Worm (Caenorhabditis elegans): Measurements from ENCODE around the gene srw-97.

srw-97 gene

ce11 chrII:1706385-1706784 is 37.6 kb upstream of the srw-97 start, which contains the start of gene sdz-18:
Gene sdz-18 (minus strand): TSS chrII:1706485.
- TF ChIP-seq madf-2 (tag; optimal IDR thresholded peaks at IDR 0.05) = no peak
- no peak for TF ChIP-seq ceh-19 (GFP tag; optimal IDR thresholded peaks at IDR 0.05)
- TF ChIP-seq odd-2 (tag; optimal IDR thresholded peaks at IDR 0.05) = no peak
- TF ChIP-seq sox-2 (GFP tag; IDR thresholded peaks at IDR 0.05) = no peak
- TF ChIP-seq fkh-10 (GFP tag; optimal IDR thresholded peaks at IDR 0.05) = no peak
- TF ChIP-seq fkh-6 (tag; optimal IDR thresholded peaks at IDR 0.05) = no peak
- TF ChIP-seq elt-4 (tag; optimal IDR thresholded peaks at IDR 0.05) = no peak
- TF ChIP-seq F13H6.1 (tag; optimal IDR thresholded peaks at IDR 0.05) = no peak
- no peak for TF ChIP-seq unc-55 (GFP tag; optimal IDR thresholded peaks at IDR 0.05)
- no peak for TF ChIP-seq ceh-30 (tag; optimal IDR thresholded peaks at IDR 0.05)
- TF ChIP-seq fax-1 (tag; optimal IDR thresholded peaks at IDR 0.05) = no peak
- no peak for TF ChIP-seq gmeb-2 (tag; optimal IDR thresholded peaks at IDR 0.05)

DNA sequence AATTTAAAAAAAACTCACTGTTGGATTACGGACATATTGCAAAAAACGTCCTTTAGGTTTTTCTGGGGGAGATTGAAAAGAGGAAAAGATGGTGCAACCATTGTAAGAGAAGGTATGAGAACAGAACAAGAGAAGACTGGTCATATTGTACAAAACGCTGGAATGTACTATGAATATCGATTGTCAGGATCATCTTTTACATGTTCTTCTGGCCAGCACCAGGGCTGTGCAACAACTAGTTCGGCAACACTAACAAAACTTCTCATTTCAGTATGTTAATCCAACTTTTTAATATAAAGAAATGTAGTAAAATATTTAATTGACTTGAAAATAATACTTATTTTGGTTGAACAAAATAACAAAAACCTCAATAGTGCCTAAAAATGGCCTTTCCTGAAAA is 34.5 kb upstream of the srw-97 start, which contains the start of gene fbxb-47:
TSS of gene fbxb-47 (minus strand) at position 101 of the 400 bp plus-strand sequence.
- TF ChIP-seq ceh-2 (tag; optimal IDR thresholded peaks at IDR 0.05) = no peak
- TF ChIP-seq ahr-1 (tag; optimal IDR thresholded peaks at IDR 0.05) = no peak

DNA sequence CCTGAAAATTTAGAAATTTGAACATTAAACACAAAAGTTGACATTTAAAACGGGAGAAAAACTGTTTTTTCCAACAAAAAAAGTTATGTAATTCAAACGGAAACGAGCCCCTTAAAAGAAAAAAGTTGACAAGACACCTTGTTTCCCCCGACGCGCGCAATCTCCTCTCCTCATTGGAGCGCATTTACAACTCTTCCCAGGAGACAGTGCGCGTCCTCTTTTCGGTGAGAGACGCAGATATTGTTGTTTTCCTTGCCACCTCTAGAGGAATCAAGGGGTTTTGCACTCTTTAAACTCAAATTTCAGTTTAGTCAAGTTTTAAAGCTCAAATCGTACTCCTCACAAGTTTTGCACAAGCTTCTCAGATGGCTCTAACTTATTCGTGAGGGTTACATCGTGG is 27.0 kb upstream of the srw-97 start, which contains the start of gene F58E1.13:
TSS of gene F58E1.13 (minus strand) at position 12 of the 400 bp plus-strand sequence.
- TF ChIP-seq fkh-6 (tag; optimal IDR thresholded peaks at IDR 0.05) (no peak), pat-9 (tag; optimal IDR thresholded peaks at IDR 0.05) (no peak), tbx-7 (tag; optimal IDR thresholded peaks at IDR 0.05) (no peak)

- TF ChIP-seq gmeb-2 (tag; optimal IDR thresholded peaks at IDR 0.05) (no peak), lim-6 (tag; optimal IDR thresholded peaks at IDR 0.05) (no peak), nhr-11 (tag; optimal IDR thresholded peaks at IDR 0.05) (no peak), pha-2 (tag; optimal IDR thresholded peaks at IDR 0.05) (no peak), ceh-45 (GFP tag; IDR thresholded peaks at IDR 0.05) (no peak), ceh-2 (tag; optimal IDR thresholded peaks at IDR 0.05) (no peak), unc-86 (tag; optimal IDR thresholded peaks at IDR 0.05) (no peak), tbx-2 (tag; optimal IDR thresholded peaks at IDR 0.05) (no peak), unc-3 (GFP tag; conservative IDR thresholded peaks at IDR 0.05) (no peak), unc-3 (tag; optimal IDR thresholded peaks at IDR 0.05) (no peak), ceh-6 (GFP tag; optimal IDR thresholded peaks at IDR 0.05) (no peak), elt-2 (tag; optimal IDR thresholded peaks at IDR 0.05) (no peak), ceh-30 (tag; optimal IDR thresholded peaks at IDR 0.05) (no peak)
Observed at ce11 chrII:1694530-1694929, 25.7 kb upstream of the srw-97 start, which contains the start of gene fbxc-26. Gene fbxc-26 (minus strand): TSS chrII:1694630.

DNA sequence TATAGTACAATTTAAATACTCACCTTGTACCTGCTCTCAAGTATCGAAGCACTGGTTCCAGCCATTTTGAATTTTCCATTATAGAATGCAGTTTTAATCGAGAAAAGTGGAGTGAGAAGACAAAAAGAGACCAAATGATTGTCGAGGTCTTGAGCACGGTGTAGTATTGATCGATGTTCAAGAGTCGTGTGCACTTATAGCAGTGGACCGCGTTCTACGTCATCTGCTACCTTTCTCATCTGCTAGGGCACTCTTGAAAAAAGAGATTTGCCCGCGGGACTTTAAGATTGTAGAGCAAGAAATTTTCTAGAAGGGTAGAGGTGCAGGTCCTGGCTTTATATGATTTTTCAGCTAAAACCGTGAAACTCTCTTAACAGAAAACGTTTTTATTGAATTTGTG is 24.0 kb upstream of the srw-97 start, which contains the start of gene fbxc-21:
TSS of gene fbxc-21 (minus strand) at position 101 of the 400 bp plus-strand sequence.
- TF ChIP-seq ceh-30 (tag; optimal IDR thresholded peaks at IDR 0.05) = no peak
- TF ChIP-seq T23F11.4 (GFP tag; optimal IDR thresholded peaks at IDR 0.05) = no peak
- no peak for TF ChIP-seq ceh-24 (tag; optimal IDR thresholded peaks at IDR 0.05)
- TF ChIP-seq nhr-232 (tag; optimal IDR thresholded peaks at IDR 0.05) = no peak
- TF ChIP-seq ceh-14 (tag; optimal IDR thresholded peaks at IDR 0.05) = no peak
- TF ChIP-seq sox-2 (GFP tag; IDR thresholded peaks at IDR 0.05) = no peak
- TF ChIP-seq ceh-6 (GFP tag; optimal IDR thresholded peaks at IDR 0.05) = no peak

DNA sequence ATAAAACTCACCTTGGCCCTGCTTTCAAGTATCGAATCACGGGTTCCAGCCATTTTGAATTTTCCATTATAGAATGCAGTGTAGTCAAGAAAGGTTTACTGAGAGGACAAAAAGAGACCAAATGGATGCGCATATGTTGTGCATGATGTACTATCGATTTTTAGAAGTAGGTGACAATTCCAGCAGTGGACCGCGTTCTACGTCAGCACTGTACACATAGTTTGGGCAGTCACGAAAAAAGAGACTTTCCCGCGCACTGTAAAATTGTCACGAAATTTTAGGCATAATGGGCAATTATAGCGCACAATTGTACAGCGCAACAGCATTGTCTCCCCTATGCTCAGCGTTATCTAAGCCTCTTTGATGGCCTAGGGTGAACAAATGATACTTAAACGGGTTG is 22.2 kb upstream of the srw-97 start, which contains the start of gene fbxc-22:
TSS of gene fbxc-22 (minus strand) at position 101 of the 400 bp plus-strand sequence.
- TF ChIP-seq sdc-2 (tag; optimal IDR thresholded peaks at IDR 0.05) = no peak
- no peak for TF ChIP-seq F13H6.1 (tag; optimal IDR thresholded peaks at IDR 0.05)
- TF ChIP-seq zip-5 (tag; optimal IDR thresholded peaks at IDR 0.05) = no peak
- TF ChIP-seq ceh-2 (tag; optimal IDR thresholded peaks at IDR 0.05) = no peak
- no peak for TF ChIP-seq fkh-10 (GFP tag; optimal IDR thresholded peaks at IDR 0.05)
- TF ChIP-seq sox-4 (tag; optimal IDR thresholded peaks at IDR 0.05) = no peak
- TF ChIP-seq ref-2 (tag; optimal IDR thresholded peaks at IDR 0.05) = no peak

All from whole organism, late embryonic.